Worm (Caenorhabditis elegans): ENCODE results near the gene F19B10.3.

F19B10.3 gene

ce11 chrII:3673493-3673892 is 8.9 kb downstream of the F19B10.3 start, which contains the start of gene sea-1:
Gene sea-1, minus strand, starts transcription at chrII:3673593.
- TF ChIP-seq die-1 (tag; optimal IDR thresholded peaks at IDR 0.05) (no peak), ceh-58 (GFP tag; IDR thresholded peaks at IDR 0.05) (no peak), madf-3 (GFP tag; IDR thresholded peaks at IDR 0.05) (no peak), nhr-90 (tag; optimal IDR thresholded peaks at IDR 0.05) (no peak), sdz-38 (tag; optimal IDR thresholded peaks at IDR 0.05) (no peak), attf-6 (GFP tag; IDR thresholded peaks at IDR 0.05) (no peak), somi-1 (GFP tag; optimal IDR thresholded peaks at IDR 0.05) (no peak), F57A8.1 (GFP tag; optimal IDR thresholded peaks at IDR 0.05) (no peak), tbx-9 (tag; optimal IDR thresholded peaks at IDR 0.05; ENCODE audit: borderline replicate concordance) (no peak), lin-54 (GFP tag; optimal IDR thresholded peaks at IDR 0.05) (no peak), F37B4.10 (GFP tag; IDR thresholded peaks at IDR 0.05) (no peak)

ce11 chrII:3675176-3675575 is 10.6 kb downstream of the F19B10.3 start, which contains the start of gene F19B10.2:
Gene F19B10.2, plus strand, starts transcription at chrII:3675476.
- TF ChIP-seq dpff-1 (tag; optimal IDR thresholded peaks at IDR 0.05) (no peak), Y53G8AR.9 (GFP tag; conservative IDR thresholded peaks at IDR 0.05) (no peak), athp-1 (tag; optimal IDR thresholded peaks at IDR 0.05) (no peak), him-1 (tag; optimal IDR thresholded peaks at IDR 0.05) (no peak), die-1 (tag; optimal IDR thresholded peaks at IDR 0.05) (no peak), aptf-3 (GFP tag; IDR thresholded peaks at IDR 0.05) (no peak), F49E8.2 (tag; optimal IDR thresholded peaks at IDR 0.05; ENCODE audit: insufficient read depth) (no peak), ama-1 (optimal IDR thresholded peaks at IDR 0.05) (no peak), ama-1 (GFP tag; optimal IDR thresholded peaks at IDR 0.05) (no peak), rcor-1 (GFP tag; IDR thresholded peaks at IDR 0.05) (no peak), lsy-27 (tag; optimal IDR thresholded peaks at IDR 0.05; ENCODE audit: borderline replicate concordance, insufficient read depth) (no peak), ztf-25 (GFP tag; IDR thresholded peaks at IDR 0.05) (no peak), akir-1 (GFP tag; optimal IDR thresholded peaks at IDR 0.05) (no peak), F33H1.4 (GFP tag; IDR thresholded peaks at IDR 0.05) (no peak), gei-17 (GFP tag; optimal IDR thresholded peaks at IDR 0.05) (no peak), nhr-90 (tag; optimal IDR thresholded peaks at IDR 0.05) (no peak), hlh-12 (tag; optimal IDR thresholded peaks at IDR 0.05) (no peak), snpc-1.1 (tag; optimal IDR thresholded peaks at IDR 0.05; ENCODE audit: insufficient read depth) (no peak), T26A5.8 (tag; optimal IDR thresholded peaks at IDR 0.05) (no peak), unc-62 (GFP tag; optimal IDR thresholded peaks at IDR 0.05) (no peak), mxl-1 (tag; optimal IDR thresholded peaks at IDR 0.05) (no peak)

ce11 chrII:3678978-3679377 is 14.4 kb downstream of the F19B10.3 start:
- TF ChIP-seq nhr-90 (tag; optimal IDR thresholded peaks at IDR 0.05) (no peak), egl-44 (GFP tag; IDR thresholded peaks at IDR 0.05) (no peak), tlf-1 (GFP tag; optimal IDR thresholded peaks at IDR 0.05) (no peak), xnd-1 (tag; optimal IDR thresholded peaks at IDR 0.05) (no peak), B0019.2 (GFP tag; conservative IDR thresholded peaks at IDR 0.05) (no peak), ZK185.1 (tag; optimal IDR thresholded peaks at IDR 0.05; ENCODE audit: poor library complexity, severe bottlenecking) (no peak)

ce11 chrII:3680366-3680765 is 15.8 kb downstream of the F19B10.3 start:
- peak; percentile 70 for TF ChIP-seq madf-8 (GFP tag; conservative IDR thresholded peaks at IDR 0.05)
- TF ChIP-seq efl-1 (GFP tag; optimal IDR thresholded peaks at IDR 0.05) = peak; percentile 75
- TF ChIP-seq ZK185.1 (tag; optimal IDR thresholded peaks at IDR 0.05; ENCODE audit: poor library complexity, severe bottlenecking) = no peak
- no peak for TF ChIP-seq gei-17 (GFP tag; optimal IDR thresholded peaks at IDR 0.05)
- peak; percentile 34 for TF ChIP-seq dpl-1 (GFP tag; optimal IDR thresholded peaks at IDR 0.05)
- no peak for TF ChIP-seq nfya-2 (GFP tag; IDR thresholded peaks at IDR 0.05)
- TF ChIP-seq madf-6 (GFP tag; IDR thresholded peaks at IDR 0.05) = peak; percentile 86
- no peak for TF ChIP-seq zfh-2 (GFP tag; conservative IDR thresholded peaks at IDR 0.05)
- TF ChIP-seq xnd-1 (tag; optimal IDR thresholded peaks at IDR 0.05) = peak; percentile 34
- peak; percentile 10; the same call in 1 of the 2 replicates for TF ChIP-seq hmg-1.2 (GFP tag; IDR thresholded peaks at IDR 0.05)
